Fruit fly (Drosophila melanogaster) whole organism: ENCODE measurements around the gene CG14050.

Experiments used
- CG8478 ChIP-seq: fragments of >200 bp; optimal IDR thresholded peaks from 2 replicates; lab custom pipeline; 2018; ENCODE audit warnings: inconsistent platforms
- Dll ChIP-seq: fragments of >200 bp; optimal IDR thresholded peaks from 2 replicates; lab custom pipeline; 2017
- usp ChIP-seq: fragments of >200 bp; optimal IDR thresholded peaks from 2 replicates; lab custom pipeline; 2017; ENCODE audit warnings: missing biosample characterization, missing genetic modification characterization, mixed read lengths

DNA sequence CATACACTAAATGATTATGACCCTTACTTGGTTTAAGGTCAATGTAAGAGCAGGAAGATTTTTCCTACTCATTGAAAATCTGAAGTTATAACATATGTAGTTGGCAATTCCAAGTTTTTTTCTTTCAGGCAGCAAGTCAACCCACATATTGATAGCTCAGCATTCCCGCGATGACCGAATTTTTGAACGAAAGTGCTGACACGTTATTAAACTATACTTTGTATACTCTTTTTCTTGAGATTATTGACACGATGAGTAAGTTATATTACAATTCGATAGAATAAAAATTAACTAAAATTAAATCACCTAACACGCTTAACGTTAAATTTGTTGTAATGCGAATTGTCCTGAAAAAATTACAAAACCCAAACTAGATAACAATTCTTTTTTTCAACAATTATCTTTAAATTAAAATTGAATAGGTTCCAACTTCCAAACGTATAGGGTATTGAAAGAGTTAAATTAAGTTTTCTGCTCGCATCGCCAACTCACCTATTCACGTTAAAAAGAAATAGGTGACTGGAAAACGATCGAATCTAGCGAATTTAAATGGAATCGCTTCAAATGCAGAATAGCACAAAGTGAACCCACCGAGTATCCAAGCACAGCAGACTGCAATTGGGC is 50.7 kb downstream of the CG14050 start, which contains the start of gene Vml:
- TF ChIP-seq CG8478 = no peak
- no peak for TF ChIP-seq usp (GFP tag; lab: Kevin White, UChicago)
- no peak for TF ChIP-seq Dll
